Worm (Caenorhabditis elegans) whole organism, L2 larva: ENCODE measurements around the gene plk-3.
A peak's percentile ranks its signal among the peaks of the same experiment; 100 is the strongest.

Source experiments
- C34F6.9 ChIP-seq: fragments of 150-350 bp; optimal IDR thresholded peaks from 2 replicates; lab custom pipeline; 2014; ENCODE audit warnings: missing biosample characterization, missing genetic modification characterization
- F13H6.1 ChIP-seq: sonication (generic microtip); optimal IDR thresholded peaks from 2 replicates; lab custom pipeline; 2016; ENCODE audit warnings: missing genetic modification characterization, missing compliant biosample characterization
- R02D3.7 ChIP-seq: fragments of 150-350 bp; optimal IDR thresholded peaks from 2 replicates; lab custom pipeline; 2014; ENCODE audit warnings: missing biosample characterization, missing genetic modification characterization
- Y55F3AM.14 ChIP-seq: fragments of 200-800 bp; sonication (Bioruptor generic); optimal IDR thresholded peaks from 2 replicates; lab custom pipeline; 2018; ENCODE audit warnings: mild to moderate bottlenecking, missing genetic modification characterization, missing compliant biosample characterization
- ZK546.5 ChIP-seq: sonication (generic microtip); optimal IDR thresholded peaks from 2 replicates; lab custom pipeline; 2017; ENCODE audit warnings: missing biosample characterization, missing genetic modification characterization
- alr-1 ChIP-seq: fragments of 150-350 bp; optimal IDR thresholded peaks from 2 replicates; lab custom pipeline; 2014; ENCODE audit warnings: missing biosample characterization, missing genetic modification characterization
- ama-1 ChIP-seq: fragments of 150-350 bp; optimal IDR thresholded peaks from 2 replicates; lab custom pipeline; 2018; ENCODE audit warnings: inconsistent platforms
- ceh-16 ChIP-seq: fragments of 150-350 bp; optimal IDR thresholded peaks from 2 replicates; lab custom pipeline; 2014; ENCODE audit warnings: missing biosample characterization, missing genetic modification characterization
- ceh-82 ChIP-seq: fragments of 150-350 bp; optimal IDR thresholded peaks from 2 replicates; lab custom pipeline; 2014; ENCODE audit warnings: missing biosample characterization, missing genetic modification characterization
- crh-2 ChIP-seq: sonication (generic microtip); optimal IDR thresholded peaks from 2 replicates; lab custom pipeline; 2017; ENCODE audit warnings: missing biosample characterization, missing genetic modification characterization
- elt-1 ChIP-seq: fragments of 150-350 bp; optimal IDR thresholded peaks from 2 replicates; lab custom pipeline; 2014; ENCODE audit warnings: missing biosample characterization, missing genetic modification characterization
- fos-1 ChIP-seq: fragments of 150-350 bp; optimal IDR thresholded peaks from 2 replicates; lab custom pipeline; 2014; ENCODE audit warnings: missing biosample characterization, missing genetic modification characterization
- gmeb-1 ChIP-seq: fragments of 150-350 bp; optimal IDR thresholded peaks from 2 replicates; lab custom pipeline; 2014; ENCODE audit warnings: missing biosample characterization, missing genetic modification characterization
- lin-11 ChIP-seq: fragments of 150-350 bp; sonication (generic microtip); optimal IDR thresholded peaks from 2 replicates; lab custom pipeline; 2014; ENCODE audit warnings: missing biosample characterization, missing genetic modification characterization, inconsistent platforms, mixed read lengths
- lin-13 ChIP-seq: fragments of 150-350 bp; optimal IDR thresholded peaks from 2 replicates; lab custom pipeline; 2014; ENCODE audit warnings: missing biosample characterization, missing genetic modification reagents, missing genetic modification characterization
- lsy-2 ChIP-seq, 2 experiments: fragments of 150-350 bp in 1 of 2; sonication (generic microtip) in 1 of 2; optimal IDR thresholded peaks; 2 replicates each; lab custom pipeline; 2014 to 2017; ENCODE audit warnings: missing biosample characterization in 2 of 2, missing genetic modification characterization in 2 of 2
- mab-5 ChIP-seq: fragments of 150-350 bp; optimal IDR thresholded peaks from 2 replicates; lab custom pipeline; 2014; ENCODE audit warnings: missing biosample characterization, missing genetic modification characterization
- mbf-1 ChIP-seq: sonication (generic microtip); optimal IDR thresholded peaks from 2 replicates; lab custom pipeline; 2017; ENCODE audit warnings: missing biosample characterization, missing genetic modification characterization
- mdl-1 ChIP-seq, 2 experiments: fragments of 150-350 bp in 1 of 2; sonication (generic microtip) in 1 of 2; optimal IDR thresholded peaks; 2 replicates each; lab custom pipeline; 2017; ENCODE audit warnings: missing biosample characterization in 2 of 2, missing genetic modification characterization in 2 of 2
- nhr-10 ChIP-seq: sonication (generic microtip); optimal IDR thresholded peaks from 2 replicates; lab custom pipeline; 2017; ENCODE audit warnings: missing biosample characterization, missing genetic modification characterization
- nhr-11 ChIP-seq: fragments of 150-350 bp; optimal IDR thresholded peaks from 2 replicates; lab custom pipeline; 2014; ENCODE audit warnings: missing biosample characterization, missing genetic modification characterization
- nhr-129 ChIP-seq: fragments of 150-350 bp; optimal IDR thresholded peaks from 2 replicates; lab custom pipeline; 2014; ENCODE audit warnings: missing biosample characterization, missing genetic modification characterization
- nhr-23 ChIP-seq: fragments of 150-350 bp; optimal IDR thresholded peaks from 2 replicates; lab custom pipeline; 2014; ENCODE audit warnings: missing biosample characterization, missing genetic modification reagents, missing genetic modification characterization
- nhr-25 ChIP-seq: fragments of 150-350 bp; sonication (generic microtip); optimal IDR thresholded peaks from 3 replicates; lab custom pipeline; 2014; ENCODE audit warnings: missing biosample characterization, missing genetic modification characterization
- nhr-6 ChIP-seq: fragments of 150-350 bp; optimal IDR thresholded peaks from 2 replicates; lab custom pipeline; 2014; ENCODE audit warnings: missing biosample characterization, missing genetic modification characterization
- peb-1 ChIP-seq: fragments of 150-350 bp; optimal IDR thresholded peaks from 2 replicates; lab custom pipeline; 2014; ENCODE audit warnings: missing biosample characterization, missing genetic modification characterization
- sem-4 ChIP-seq: fragments of 150-350 bp; optimal IDR thresholded peaks from 2 replicates; lab custom pipeline; 2014; ENCODE audit warnings: missing biosample characterization, missing genetic modification reagents, missing genetic modification characterization
- sma-3 ChIP-seq: sonication (generic microtip); optimal IDR thresholded peaks from 2 replicates; lab custom pipeline; 2016; ENCODE audit warnings: missing genetic modification reagents, missing genetic modification characterization, missing compliant biosample characterization
- sma-9 ChIP-seq, 2 experiments: fragments of 150-350 bp in 1 of 2; sonication (generic microtip) in 1 of 2; optimal IDR thresholded peaks; 2 replicates each; lab custom pipeline; 2014 to 2016; ENCODE audit warnings: missing genetic modification characterization in 2 of 2, mild to moderate bottlenecking in 1 of 2, missing biosample characterization in 1 of 2, missing compliant biosample characterization in 1 of 2, missing genetic modification reagents in 1 of 2, moderate library complexity in 1 of 2
- snpc-4 ChIP-seq: fragments of 150-350 bp; optimal IDR thresholded peaks from 2 replicates; lab custom pipeline; 2014; ENCODE audit warnings: missing biosample characterization, missing genetic modification characterization
- unc-55 ChIP-seq: fragments of 150-350 bp; sonication (generic microtip); optimal IDR thresholded peaks from 3 replicates; lab custom pipeline; 2014; ENCODE audit warnings: missing biosample characterization, missing genetic modification reagents, missing genetic modification characterization
- unc-62 ChIP-seq: fragments of 150-350 bp; optimal IDR thresholded peaks from 2 replicates; lab custom pipeline; 2014; ENCODE audit warnings: missing biosample characterization, missing genetic modification reagents, missing genetic modification characterization
- zag-1 ChIP-seq: fragments of 150-350 bp; optimal IDR thresholded peaks from 2 replicates; lab custom pipeline; 2014; ENCODE audit warnings: missing biosample characterization, missing genetic modification characterization
- ztf-1 ChIP-seq: fragments of 200-800 bp; sonication (Bioruptor generic); conservative IDR thresholded peaks from 2 replicates; pipeline ENCODE4 v1.3.6; 2022; ENCODE audit warnings: missing genetic modification characterization, missing compliant biosample characterization
- ztf-4 ChIP-seq: fragments of 150-350 bp; optimal IDR thresholded peaks from 2 replicates; lab custom pipeline; 2014; ENCODE audit warnings: missing biosample characterization, missing genetic modification characterization

Gene plk-3

DNA sequence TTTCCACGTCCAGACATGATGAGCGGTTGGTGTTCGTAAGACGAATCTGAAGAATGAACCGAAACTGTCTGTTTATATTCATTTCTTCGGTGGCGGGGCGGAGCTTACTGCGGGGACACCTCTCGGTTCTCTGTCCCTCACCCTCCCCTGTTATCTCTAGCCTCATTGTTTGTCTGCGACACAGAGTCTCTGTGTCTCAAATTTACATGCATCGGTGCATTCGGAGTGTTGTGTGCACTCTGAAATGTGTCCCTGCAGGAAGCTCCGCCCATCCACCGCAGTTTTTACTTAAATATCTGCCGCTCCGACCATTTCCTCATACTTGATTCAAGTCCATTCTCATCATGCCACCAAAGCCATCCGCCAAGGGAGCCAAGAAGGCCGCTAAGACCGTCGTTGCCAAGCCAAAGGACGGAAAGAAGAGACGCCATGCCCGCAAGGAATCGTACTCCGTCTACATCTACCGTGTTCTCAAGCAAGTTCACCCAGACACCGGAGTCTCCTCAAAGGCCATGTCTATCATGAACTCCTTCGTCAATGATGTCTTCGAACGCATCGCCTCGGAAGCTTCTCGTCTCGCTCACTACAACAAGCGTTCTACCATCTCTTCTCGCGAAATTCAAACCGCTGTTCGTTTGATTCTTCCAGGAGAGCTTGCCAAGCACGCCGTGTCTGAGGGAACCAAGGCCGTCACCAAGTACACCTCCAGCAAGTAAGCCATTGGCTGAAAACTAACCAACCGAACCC lies 13.4 kb upstream of the plk-3 start, which contains the start of the genes his-61 and his-62:
Gene his-61 (minus strand): TSS at position 17 of the 747 bp plus-strand sequence.
Gene his-62 (plus strand): TSS at position 345 of the 747 bp plus-strand sequence.
- TF ChIP-seq lin-13: peak; percentile 74
- TF ChIP-seq elt-1 (tag; lab: Kevin White, UChicago): no peak
- TF ChIP-seq lsy-2 (tag; optimal IDR thresholded peaks at IDR 0.05; lab: Kevin White, UChicago): peak; percentile 2 to 65
- peak; percentile 56 for TF ChIP-seq C34F6.9 (tag; lab: Kevin White, UChicago)
- no peak for TF ChIP-seq nhr-23
- TF ChIP-seq R02D3.7 (tag; lab: Kevin White, UChicago): no peak
- TF ChIP-seq alr-1 (tag; lab: Kevin White, UChicago): no peak
- no peak for TF ChIP-seq gmeb-1 (tag; lab: Kevin White, UChicago)
- no peak for TF ChIP-seq ceh-82 (tag; lab: Kevin White, UChicago)
- peak; percentile 51 for TF ChIP-seq ceh-16
- peak; percentile 89 for TF ChIP-seq sma-9 (GFP tag; optimal IDR thresholded peaks at IDR 0.05; lab: Kevin White, UChicago)
- TF ChIP-seq sma-9 (tag; optimal IDR thresholded peaks at IDR 0.05; lab: Kevin White, UChicago): no peak
- TF ChIP-seq unc-55 (GFP tag; lab: Kevin White, UChicago): peak; percentile 49
- TF ChIP-seq zag-1: peak; percentile 61
- TF ChIP-seq F13H6.1: peak; percentile 73
- TF ChIP-seq nhr-10 (tag; lab: Kevin White, UChicago): no peak
- TF ChIP-seq sma-3: peak; percentile 52
- TF ChIP-seq nhr-129 (tag; lab: Kevin White, UChicago): peak; percentile 24
- TF ChIP-seq crh-2: peak; percentile 81
- TF ChIP-seq mab-5: peak; percentile 71
- TF ChIP-seq fos-1 (tag; lab: Kevin White, UChicago): peak; percentile 52
- no peak for TF ChIP-seq unc-62 (GFP tag; lab: Kevin White, UChicago)
- TF ChIP-seq nhr-25 (tag; lab: Kevin White, UChicago): peak; percentile 80
- TF ChIP-seq, all 48 proteins: peak for 14

DNA sequence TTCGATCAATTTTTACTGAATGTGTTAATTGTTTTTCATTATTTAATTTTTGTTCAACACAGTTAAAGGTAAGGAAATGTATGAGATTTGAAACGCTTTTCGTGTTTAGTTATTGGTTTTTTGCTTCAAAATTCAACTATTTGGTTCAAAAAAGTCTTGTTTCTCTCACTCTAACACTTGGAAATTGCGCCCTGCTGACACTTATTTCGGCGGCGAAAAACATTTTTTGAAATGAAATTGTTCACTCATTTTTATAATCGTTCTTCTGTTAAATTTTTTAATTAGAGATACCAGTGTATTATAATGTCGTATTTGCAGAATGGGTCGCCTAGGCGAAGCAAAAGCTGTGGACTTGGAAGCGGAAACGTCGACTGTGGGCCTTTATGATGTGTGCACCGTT lies 5.1 kb upstream of the plk-3 start, which contains the start of gene rod-1:
Gene rod-1 (plus strand): TSS at position 319 of the 400 bp plus-strand sequence.
- TF ChIP-seq unc-55 (GFP tag; lab: Kevin White, UChicago): peak; percentile 46
- no peak for TF ChIP-seq snpc-4 (tag; lab: Kevin White, UChicago)
- no peak for TF ChIP-seq unc-62 (GFP tag; lab: Kevin White, UChicago)

DNA sequence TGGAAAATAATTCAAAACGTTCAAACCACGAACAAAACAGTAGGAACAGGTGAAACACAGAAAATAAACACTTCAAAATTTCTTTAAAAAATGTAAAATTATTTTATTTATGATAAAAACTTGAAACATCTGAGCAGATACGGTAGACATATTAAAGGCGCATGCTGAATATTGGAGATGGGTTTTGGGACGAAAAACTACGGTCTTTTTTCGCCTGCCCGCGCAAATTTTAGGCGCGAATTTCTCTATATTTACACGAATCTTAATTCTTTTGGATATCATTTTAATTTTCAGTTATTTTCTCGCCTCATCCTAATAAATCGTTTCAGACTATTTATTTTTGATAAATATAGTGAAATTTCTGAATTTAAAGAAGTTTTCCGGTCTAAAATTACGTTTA lies 4.7 kb upstream of the plk-3 start:
- TF ChIP-seq fos-1 (tag; lab: Kevin White, UChicago) (no peak), crh-2 (no peak), nhr-6 (no peak), peb-1 (tag; lab: Kevin White, UChicago) (no peak), lin-11 (tag; lab: Kevin White, UChicago) (no peak), nhr-11 (tag; lab: Kevin White, UChicago) (no peak), ama-1 (no peak), R02D3.7 (tag; lab: Kevin White, UChicago) (no peak), sma-9 (GFP tag; optimal IDR thresholded peaks at IDR 0.05; lab: Kevin White, UChicago) (no peak), sma-9 (tag; optimal IDR thresholded peaks at IDR 0.05; lab: Kevin White, UChicago) (no peak), lsy-2 (tag; optimal IDR thresholded peaks at IDR 0.05; lab: Kevin White, UChicago) (no peak), nhr-25 (tag; lab: Kevin White, UChicago) (no peak), ztf-4 (no peak), unc-62 (GFP tag; lab: Kevin White, UChicago) (no peak)

DNA sequence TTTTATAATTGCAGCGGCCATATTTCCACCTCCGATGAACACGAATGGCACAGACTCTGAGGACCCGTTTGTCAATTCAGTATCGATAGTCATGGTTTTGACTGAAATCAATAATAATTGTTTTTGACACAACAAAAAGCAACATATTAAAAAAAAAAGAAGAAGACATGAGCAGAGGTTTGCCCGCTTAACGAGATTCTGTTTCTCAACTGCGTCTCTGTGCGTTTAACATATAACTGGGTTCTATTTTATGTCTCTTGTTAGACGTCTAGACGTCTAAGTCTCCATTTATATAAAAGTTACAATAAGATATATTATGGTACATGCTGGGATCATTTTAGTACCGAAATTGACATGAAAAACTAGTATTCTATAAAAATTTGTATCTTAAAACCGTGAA lies 4.2 kb upstream of the plk-3 start, which contains the start of gene pycr-4:
Gene pycr-4 (minus strand): TSS at position 101 of the 400 bp plus-strand sequence.
- no peak for TF ChIP-seq ztf-1 (GFP tag; lab: Robert Waterston, UW)
- no peak for TF ChIP-seq mbf-1 (tag; lab: Kevin White, UChicago)
- no peak for TF ChIP-seq mdl-1 (tag; optimal IDR thresholded peaks at IDR 0.05; lab: Kevin White, UChicago)
- no peak for TF ChIP-seq fos-1 (tag; lab: Kevin White, UChicago)
- no peak for TF ChIP-seq unc-55 (GFP tag; lab: Kevin White, UChicago)
- no peak for TF ChIP-seq ZK546.5 (tag; lab: Kevin White, UChicago)
- no peak for TF ChIP-seq sem-4 (tag; lab: Kevin White, UChicago)
- TF ChIP-seq nhr-10 (tag; lab: Kevin White, UChicago): no peak
- no peak for TF ChIP-seq nhr-25 (tag; lab: Kevin White, UChicago)
- no peak for TF ChIP-seq lin-11 (tag; lab: Kevin White, UChicago)
- TF ChIP-seq sma-9 (GFP tag; optimal IDR thresholded peaks at IDR 0.05; lab: Kevin White, UChicago): peak; percentile 25
- TF ChIP-seq sma-9 (tag; optimal IDR thresholded peaks at IDR 0.05; lab: Kevin White, UChicago): no peak
- TF ChIP-seq C34F6.9 (tag; lab: Kevin White, UChicago): peak; percentile 13
- TF ChIP-seq sma-3: no peak
- TF ChIP-seq Y55F3AM.14 (GFP tag; lab: Kevin White, UChicago): no peak
